Fruit fly (Drosophila melanogaster) whole organism, embryonic: ENCODE measurements around the gene CG15891.

Experiments used
- Antp ChIP-seq: fragments of 200-800 bp; sonication (Bioruptor generic); optimal IDR thresholded peaks from 3 replicates; lab custom pipeline; 2016; ENCODE audit warnings: missing biosample characterization, missing genetic modification characterization
- Bteb2 ChIP-seq: fragments of 200-800 bp; sonication (Bioruptor generic); optimal IDR thresholded peaks from 2 replicates; lab custom pipeline; 2016; ENCODE audit warnings: missing biosample characterization, missing genetic modification characterization
- CG10321 ChIP-seq: fragments of 200-800 bp; sonication (Bioruptor generic); IDR thresholded peaks from 2 replicates; pipeline ENCODE4 v1.3.6; 2022; ENCODE audit warnings: missing biosample characterization, missing genetic modification characterization
- CG10543 ChIP-seq: fragments of 200-800 bp; sonication (Bioruptor generic); optimal IDR thresholded peaks from 3 replicates; lab custom pipeline; 2017; ENCODE audit warnings: missing biosample characterization, mild to moderate bottlenecking, missing genetic modification characterization, moderate library complexity
- CG11247 ChIP-seq: fragments of 200-800 bp; sonication (Bioruptor generic); IDR thresholded peaks from 2 replicates; pipeline ENCODE4 v1.3.6; 2022; ENCODE audit warnings: missing biosample characterization, missing genetic modification characterization
- CG12071 ChIP-seq: fragments of 200-800 bp; sonication (Bioruptor generic); optimal IDR thresholded peaks from 3 replicates; lab custom pipeline; 2018; ENCODE audit warnings: missing biosample characterization, mild to moderate bottlenecking, missing genetic modification characterization
- CG12219 ChIP-seq: fragments of 200-800 bp; sonication (Bioruptor generic); optimal IDR thresholded peaks from 3 replicates; lab custom pipeline; 2018; ENCODE audit warnings: missing biosample characterization, mild to moderate bottlenecking, missing genetic modification characterization
- CG12299 ChIP-seq: fragments of 200-800 bp; sonication (Bioruptor generic); optimal IDR thresholded peaks from 2 replicates; lab custom pipeline; 2018; ENCODE audit warnings: missing biosample characterization, mild to moderate bottlenecking, missing genetic modification characterization
- CG13424 ChIP-seq: fragments of 200-800 bp; sonication (Bioruptor generic); optimal IDR thresholded peaks from 2 replicates; lab custom pipeline; 2019; ENCODE audit warnings: missing biosample characterization, mild to moderate bottlenecking, missing genetic modification characterization, moderate library complexity
- CG17912 ChIP-seq: fragments of 200-800 bp; sonication (Bioruptor generic); optimal IDR thresholded peaks from 2 replicates; lab custom pipeline; 2018; ENCODE audit warnings: missing biosample characterization, mild to moderate bottlenecking, missing genetic modification characterization
- CG18599 ChIP-seq: fragments of 200-800 bp; sonication (Bioruptor generic); optimal IDR thresholded peaks from 3 replicates; lab custom pipeline; 2017; ENCODE audit warnings: missing biosample characterization, missing genetic modification characterization, mild to moderate bottlenecking, moderate library complexity, missing genetic modification reagents
- CG34422 ChIP-seq: fragments of 200-800 bp; sonication (Bioruptor generic); IDR thresholded peaks from 3 replicates; pipeline ENCODE4 v1.3.6; 2022; ENCODE audit warnings: missing biosample characterization, missing genetic modification characterization
- CG43689 ChIP-seq: fragments of 200-800 bp; sonication (Bioruptor generic); IDR thresholded peaks from 2 replicates; pipeline ENCODE4 v1.3.6; 2022; ENCODE audit warnings: missing biosample characterization, missing genetic modification characterization
- CG4404 ChIP-seq: fragments of 200-800 bp; sonication (Bioruptor generic); IDR thresholded peaks from 2 replicates; pipeline ENCODE4 v1.3.6; 2022; ENCODE audit warnings: missing biosample characterization, missing genetic modification characterization
- CG4617 ChIP-seq: fragments of 200-800 bp; sonication (Bioruptor generic); optimal IDR thresholded peaks from 3 replicates; lab custom pipeline; 2016; ENCODE audit warnings: missing biosample characterization, missing genetic modification characterization, borderline replicate concordance
- CG4707 ChIP-seq: fragments of 200-800 bp; sonication (Bioruptor generic); optimal IDR thresholded peaks from 2 replicates; lab custom pipeline; 2018; ENCODE audit warnings: missing biosample characterization, mild to moderate bottlenecking, missing genetic modification characterization, moderate library complexity
- CG5245 ChIP-seq: fragments of 200-800 bp; sonication (Bioruptor generic); optimal IDR thresholded peaks from 3 replicates; lab custom pipeline; 2016; ENCODE audit warnings: missing biosample characterization, missing genetic modification characterization
- CG6654 ChIP-seq: fragments of 200-800 bp; sonication (Bioruptor generic); optimal IDR thresholded peaks from 2 replicates; lab custom pipeline; 2017; ENCODE audit warnings: missing biosample characterization, mild to moderate bottlenecking, missing genetic modification characterization
- CG6683 ChIP-seq: fragments of 200-800 bp; sonication (Bioruptor generic); optimal IDR thresholded peaks from 2 replicates; lab custom pipeline; 2017; ENCODE audit warnings: missing biosample characterization, mild to moderate bottlenecking, missing genetic modification characterization, missing genetic modification reagents
- CG6813 ChIP-seq: fragments of 200-800 bp; sonication (Bioruptor generic); optimal IDR thresholded peaks from 2 replicates; lab custom pipeline; 2017; ENCODE audit warnings: missing biosample characterization, missing genetic modification characterization, mild to moderate bottlenecking, moderate library complexity, missing genetic modification reagents
- CG7745 ChIP-seq: fragments of 200-800 bp; sonication (Bioruptor generic); optimal IDR thresholded peaks from 2 replicates; lab custom pipeline; 2018; ENCODE audit warnings: missing biosample characterization, mild to moderate bottlenecking, missing genetic modification characterization, moderate library complexity
- CG8944 ChIP-seq: fragments of 200-800 bp; sonication (Bioruptor generic); optimal IDR thresholded peaks from 3 replicates; lab custom pipeline; 2016; ENCODE audit warnings: missing biosample characterization, missing genetic modification characterization
- Fer1 ChIP-seq: fragments of 200-800 bp; sonication (Bioruptor generic); optimal IDR thresholded peaks from 2 replicates; lab custom pipeline; 2017; ENCODE audit warnings: missing biosample characterization, mild to moderate bottlenecking, missing genetic modification characterization
- Fer3 ChIP-seq: fragments of 200-800 bp; sonication (Bioruptor generic); optimal IDR thresholded peaks from 2 replicates; lab custom pipeline; 2018; ENCODE audit warnings: missing biosample characterization, mild to moderate bottlenecking, missing genetic modification characterization, moderate library complexity
- Hr39 ChIP-seq: fragments of >200 bp; optimal IDR thresholded peaks from 2 replicates; lab custom pipeline; 2017
- Hr51 ChIP-seq, 2 experiments: fragments of 200-800 bp; sonication (Bioruptor generic); optimal IDR thresholded peaks; 2 replicates in 1 of 2; 3 replicates in 1 of 2; lab custom pipeline; 2016 to 2018; ENCODE audit warnings: missing biosample characterization in 2 of 2, missing genetic modification characterization in 2 of 2, mild to moderate bottlenecking in 1 of 2, moderate library complexity in 1 of 2
- Mrtf ChIP-seq: fragments of 200-800 bp; sonication (Bioruptor generic); IDR thresholded peaks from 3 replicates; pipeline ENCODE4 v1.3.6; 2022; ENCODE audit warnings: missing biosample characterization, missing genetic modification characterization
- Spps ChIP-seq: fragments of 200-800 bp; sonication (Bioruptor generic); optimal IDR thresholded peaks from 2 replicates; lab custom pipeline; 2018; ENCODE audit warnings: missing biosample characterization, mild to moderate bottlenecking, missing genetic modification characterization
- ab ChIP-seq: fragments of 200-800 bp; sonication (Bioruptor generic); optimal IDR thresholded peaks from 2 replicates; lab custom pipeline; 2016; ENCODE audit warnings: missing biosample characterization, missing genetic modification characterization
- ato ChIP-seq: fragments of 200-800 bp; sonication (Bioruptor generic); IDR thresholded peaks from 2 replicates; pipeline ENCODE4 v1.3.6; 2022; ENCODE audit warnings: missing biosample characterization, missing genetic modification characterization; ENCODE audit not compliant: partially characterized antibody
- ci ChIP-seq: fragments of 200-800 bp; sonication (Bioruptor generic); IDR thresholded peaks from 3 replicates; pipeline ENCODE4 v1.3.6; 2022; ENCODE audit warnings: missing biosample characterization, missing genetic modification characterization
- crc ChIP-seq: fragments of 200-800 bp; sonication (Bioruptor generic); optimal IDR thresholded peaks from 2 replicates; lab custom pipeline; 2016; ENCODE audit warnings: missing biosample characterization, missing genetic modification characterization
- dan ChIP-seq: fragments of 200-800 bp; sonication (Bioruptor generic); IDR thresholded peaks from 2 replicates; pipeline ENCODE4 v1.3.6; 2022; ENCODE audit warnings: missing biosample characterization, missing genetic modification characterization
- dimm ChIP-seq: fragments of 200-800 bp; sonication (Bioruptor generic); IDR thresholded peaks from 2 replicates; pipeline ENCODE4 v1.3.6; 2022; ENCODE audit warnings: missing biosample characterization, missing genetic modification characterization
- dysf ChIP-seq: fragments of 200-800 bp; sonication (Bioruptor generic); IDR thresholded peaks from 3 replicates; pipeline ENCODE4 v1.3.6; 2022; ENCODE audit warnings: missing biosample characterization, missing genetic modification characterization
- ems ChIP-seq: fragments of 200-800 bp; sonication (Bioruptor generic); optimal IDR thresholded peaks from 3 replicates; lab custom pipeline; 2016; ENCODE audit warnings: missing biosample characterization, missing genetic modification characterization
- fu2 ChIP-seq: fragments of 200-800 bp; sonication (Bioruptor generic); optimal IDR thresholded peaks from 2 replicates; lab custom pipeline; 2016; ENCODE audit warnings: missing biosample characterization, missing genetic modification characterization
- gce ChIP-seq: fragments of 200-800 bp; sonication (Bioruptor generic); IDR thresholded peaks from 3 replicates; pipeline ENCODE4 v1.3.6; 2022; ENCODE audit warnings: missing biosample characterization, missing genetic modification characterization
- jing ChIP-seq: fragments of 200-800 bp; sonication (Bioruptor generic); optimal IDR thresholded peaks from 2 replicates; lab custom pipeline; 2018; ENCODE audit warnings: missing biosample characterization, mild to moderate bottlenecking, missing genetic modification characterization
- kni ChIP-seq: fragments of 200-800 bp; sonication (Bioruptor generic); optimal IDR thresholded peaks from 3 replicates; lab custom pipeline; 2017; ENCODE audit warnings: mild to moderate bottlenecking, missing biosample characterization, missing genetic modification reagents, missing genetic modification characterization
- nom ChIP-seq: fragments of 200-800 bp; sonication (Bioruptor generic); optimal IDR thresholded peaks from 2 replicates; lab custom pipeline; 2017; ENCODE audit warnings: missing biosample characterization, missing genetic modification characterization, mild to moderate bottlenecking, moderate library complexity, missing genetic modification reagents
- oc ChIP-seq: fragments of 200-800 bp; sonication (Bioruptor generic); optimal IDR thresholded peaks from 2 replicates; lab custom pipeline; 2018; ENCODE audit warnings: missing biosample characterization, mild to moderate bottlenecking, missing genetic modification characterization, moderate library complexity
- phol ChIP-seq: fragments of 200-800 bp; sonication (Bioruptor generic); optimal IDR thresholded peaks from 3 replicates; lab custom pipeline; 2018; ENCODE audit warnings: missing biosample characterization, mild to moderate bottlenecking, missing genetic modification characterization, moderate library complexity
- repo ChIP-seq: fragments of 200-800 bp; sonication (Bioruptor generic); optimal IDR thresholded peaks from 2 replicates; lab custom pipeline; 2016; ENCODE audit warnings: missing biosample characterization, missing genetic modification characterization
- ro ChIP-seq: fragments of 200-800 bp; sonication (Bioruptor generic); IDR thresholded peaks from 2 replicates; pipeline ENCODE4 v1.3.6; 2022; ENCODE audit warnings: missing biosample characterization, missing genetic modification characterization
- run ChIP-seq: fragments of 200-800 bp; sonication (Bioruptor generic); optimal IDR thresholded peaks from 3 replicates; lab custom pipeline; 2018; ENCODE audit warnings: missing biosample characterization, mild to moderate bottlenecking, missing genetic modification characterization
- sd ChIP-seq: fragments of 200-800 bp; sonication (Bioruptor generic); optimal IDR thresholded peaks from 3 replicates; lab custom pipeline; 2018; ENCODE audit warnings: missing biosample characterization, mild to moderate bottlenecking, missing genetic modification characterization, moderate library complexity
- shn ChIP-seq: fragments of 200-800 bp; sonication (Bioruptor generic); optimal IDR thresholded peaks from 3 replicates; lab custom pipeline; 2016; ENCODE audit warnings: missing biosample characterization, missing genetic modification characterization
- slbo ChIP-seq: fragments of 200-800 bp; sonication (Bioruptor generic); IDR thresholded peaks from 2 replicates; pipeline ENCODE4 v1.3.6; 2022; ENCODE audit warnings: missing biosample characterization, missing genetic modification characterization
- wor ChIP-seq: fragments of 200-800 bp; sonication (Bioruptor generic); IDR thresholded peaks from 2 replicates; pipeline ENCODE4 v1.3.6; 2022; ENCODE audit warnings: missing biosample characterization, missing genetic modification characterization

The CG15891 gene

DNA sequence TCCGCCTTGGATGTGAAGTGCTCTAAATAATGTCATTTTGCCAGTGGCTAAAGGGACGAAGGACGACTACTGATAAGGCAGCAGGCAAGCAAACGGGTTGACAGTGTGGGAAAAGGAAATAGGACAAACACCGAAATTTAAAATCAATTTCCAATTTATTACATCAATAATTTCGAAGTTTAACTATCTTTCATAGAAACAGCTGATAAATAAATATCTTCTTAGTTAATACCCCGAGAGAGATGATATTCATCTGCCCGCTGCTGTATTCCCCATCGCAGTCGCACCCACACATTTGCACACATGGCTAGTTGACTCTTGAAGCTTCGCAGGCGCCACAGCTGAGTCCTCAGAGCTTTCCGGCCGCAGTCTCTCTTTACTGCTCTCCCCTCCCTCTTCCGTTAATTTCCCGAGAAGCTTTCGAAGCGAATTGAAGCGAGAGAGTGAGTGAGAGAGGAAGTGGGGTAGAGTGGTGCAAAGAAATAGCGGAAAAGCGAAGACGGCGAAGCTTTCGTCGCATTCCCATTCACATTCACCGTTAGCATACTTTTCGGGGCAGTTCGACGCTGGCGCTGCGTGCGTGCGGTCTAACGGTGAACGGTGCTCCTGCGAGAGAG is 21.8 kb upstream of the CG15891 start (continued):
- TF ChIP-seq phol (tag; lab: Kevin White, UChicago) (peak; percentile 49), CG6683 (GFP tag; lab: Kevin White, UChicago) (peak; percentile 57), CG17912 (GFP tag; lab: Kevin White, UChicago) (no peak), fu2 (peak; percentile 28), gce (0 out of 3 replicates have a peak, but pooled peaks have one; percentile 20), kni (no peak), CG12071 (GFP tag; lab: Kevin White, UChicago) (peak; percentile 44), dysf (GFP tag; lab: Robert Waterston, UW) (peak; percentile 82), ato (GFP tag; lab: Robert Waterston, UW) (no peak), CG43689 (GFP tag; lab: Robert Waterston, UW) (0 out of 2 replicates have a peak, but pooled peaks have one; percentile 24), Spps (tag; lab: Kevin White, UChicago) (no peak), ab (peak; percentile 10), jing (GFP tag; lab: Kevin White, UChicago) (no peak), run (tag; lab: Kevin White, UChicago) (no peak), Bteb2 (GFP tag; lab: Kevin White, UChicago) (no peak), CG11247 (GFP tag; lab: Robert Waterston, UW) (peak; percentile 66), Fer1 (GFP tag; lab: Kevin White, UChicago) (peak; percentile 89), CG6654 (GFP tag; lab: Kevin White, UChicago) (no peak), sd (tag; lab: Kevin White, UChicago) (no peak), Hr39 (no peak), slbo (GFP tag; lab: Robert Waterston, UW) (peak; percentile 85), CG18599 (GFP tag; lab: Kevin White, UChicago) (peak; percentile 90), CG8944 (peak; percentile 36), CG34422 (GFP tag; lab: Robert Waterston, UW) (peak; percentile 67; the same call in 2 of the 3 replicates), repo (GFP tag; lab: Kevin White, UChicago) (peak; percentile 17), CG12219 (GFP tag; lab: Kevin White, UChicago) (peak; percentile 49), ro (GFP tag; lab: Robert Waterston, UW) (no peak), Mrtf (GFP tag; lab: Robert Waterston, UW) (peak; percentile 72), nom (GFP tag; lab: Kevin White, UChicago) (no peak), CG13424 (tag; lab: Kevin White, UChicago) (peak; percentile 66), CG4404 (GFP tag; lab: Robert Waterston, UW) (peak; percentile 33; the same call in 1 of the 2 replicates), CG10543 (GFP tag; lab: Kevin White, UChicago) (peak; percentile 66), ems (no peak), Antp (peak; percentile 5), CG10321 (GFP tag; lab: Robert Waterston, UW) (no peak), CG12299 (tag; lab: Kevin White, UChicago) (peak; percentile 35), Hr51 (GFP tag; optimal IDR thresholded peaks at IDR 0.05; lab: Kevin White, UChicago) (peak; percentile 39 to 74), crc (GFP tag; lab: Kevin White, UChicago) (no peak), dimm (GFP tag; lab: Robert Waterston, UW) (0 out of 2 replicates have a peak, but pooled peaks have one; percentile 29), CG4707 (no peak), CG5245 (GFP tag; lab: Kevin White, UChicago) (no peak), dan (GFP tag; lab: Robert Waterston, UW) (no peak), CG6813 (GFP tag; lab: Kevin White, UChicago) (peak; percentile 75), oc (no peak), wor (GFP tag; lab: Robert Waterston, UW) (peak; percentile 45), shn (GFP tag; lab: Kevin White, UChicago) (no peak), CG7745 (tag; lab: Kevin White, UChicago) (no peak), ci (GFP tag; lab: Robert Waterston, UW) (peak; percentile 79), CG4617 (GFP tag; lab: Kevin White, UChicago) (no peak), Fer3 (tag; lab: Kevin White, UChicago) (peak; percentile 70)
